Worm (Caenorhabditis elegans): ENCODE results near the gene sma-9.

The sma-9 gene

DNA sequence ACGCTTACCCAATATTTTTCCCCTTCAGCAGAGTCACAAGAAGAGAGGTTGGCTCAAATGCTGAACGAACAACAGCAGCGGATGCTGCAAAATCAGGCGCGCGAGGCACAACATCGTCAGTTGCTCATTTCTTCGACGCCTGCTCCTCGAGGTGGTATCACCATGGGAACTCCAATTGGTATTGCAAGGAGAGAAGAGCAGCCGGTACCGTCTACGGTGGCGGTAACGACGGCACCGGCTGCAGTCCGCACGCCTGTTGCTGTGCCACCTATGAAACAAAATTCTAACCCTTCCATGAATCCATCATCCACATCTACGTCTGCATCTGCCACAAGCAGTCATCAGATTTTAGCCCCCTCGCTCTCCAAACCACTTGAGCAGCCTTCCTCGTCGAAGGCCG is 5.8 kb downstream of the sma-9 start:
- TF ChIP-seq set-16 (GFP tag; IDR thresholded peaks at IDR 0.05) (peak; percentile 53; the same call in 1 of the 2 replicates), F44E2.7 (GFP tag; IDR thresholded peaks at IDR 0.05) (no peak), tag-97 (GFP tag; IDR thresholded peaks at IDR 0.05) (0 out of 2 replicates have a peak, but pooled peaks have one; percentile 17), egl-43 (GFP tag; IDR thresholded peaks at IDR 0.05) (0 out of 2 replicates have a peak, but pooled peaks have one; percentile 50), ZK546.5 (tag; optimal IDR thresholded peaks at IDR 0.05) (no peak), aha-1 (tag) (peak; percentile 17), unc-62 (GFP tag; optimal IDR thresholded peaks at IDR 0.05 in 1 of 2) (peak in 1 of 2 experiments; percentile 26), unc-62 (tag; optimal IDR thresholded peaks at IDR 0.05) (no peak)

DNA sequence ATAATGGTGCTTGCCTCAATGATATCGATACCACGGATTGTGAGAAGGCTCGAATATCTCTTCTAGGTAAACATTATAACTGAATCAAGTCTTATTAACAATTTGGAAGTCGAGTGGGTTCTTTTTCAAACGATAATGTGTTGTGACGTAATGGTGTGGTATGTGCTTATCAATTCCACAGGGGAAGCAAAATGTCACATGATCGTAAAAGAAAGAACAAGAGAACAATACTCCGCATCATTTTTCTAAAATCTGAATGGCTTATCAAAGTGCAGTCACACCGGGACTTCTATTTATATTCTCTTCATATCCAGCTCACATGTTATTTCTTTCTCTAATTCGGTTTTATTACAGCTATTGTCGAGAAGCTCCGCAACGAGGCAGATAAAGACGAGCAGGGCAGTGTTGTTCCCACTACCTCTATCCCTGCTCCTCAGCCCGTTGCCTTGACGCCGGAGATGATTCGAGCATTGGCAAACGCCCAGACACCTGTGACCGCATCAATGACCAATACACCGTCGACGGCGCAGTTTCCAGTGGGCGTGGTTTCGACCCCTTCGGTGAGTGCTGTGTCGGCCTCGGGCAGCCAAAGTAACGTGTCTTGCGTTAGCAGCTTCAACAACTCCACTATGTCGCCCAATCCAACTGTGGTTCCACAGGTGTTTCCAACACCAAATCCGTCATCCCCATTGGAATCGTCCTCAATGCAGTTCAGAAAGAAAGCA is 11.6 kb downstream of the sma-9 start:
- TF ChIP-seq ztf-11 (tag; optimal IDR thresholded peaks at IDR 0.05) (no peak), hlh-11 (tag; optimal IDR thresholded peaks at IDR 0.05) (peak; percentile 52), tag-97 (GFP tag; IDR thresholded peaks at IDR 0.05) (0 out of 2 replicates have a peak, but pooled peaks have one; percentile 70), attf-4 (tag; optimal IDR thresholded peaks at IDR 0.05) (no peak), set-16 (GFP tag; IDR thresholded peaks at IDR 0.05) (peak; percentile 60), lsy-2 (tag; optimal IDR thresholded peaks at IDR 0.05) (no peak), nhr-28 (tag; optimal IDR thresholded peaks at IDR 0.05) (peak; percentile 40), dmd-6 (GFP tag; IDR thresholded peaks at IDR 0.05) (peak; percentile 35), daf-16 (GFP tag; optimal IDR thresholded peaks at IDR 0.05) (no peak), daf-16 (tag; optimal IDR thresholded peaks at IDR 0.05) (peak; percentile 50), dve-1 (tag; optimal IDR thresholded peaks at IDR 0.05; ENCODE audit: insufficient read depth) (peak; percentile 56), egl-43 (GFP tag; IDR thresholded peaks at IDR 0.05) (peak; percentile 71), nhr-111 (GFP tag; optimal IDR thresholded peaks at IDR 0.05) (peak; percentile 16), mep-1 (tag; optimal IDR thresholded peaks at IDR 0.05) (peak; percentile 3), aha-1 (tag) (peak; percentile 92), pqm-1 (tag; optimal IDR thresholded peaks at IDR 0.05) (peak; percentile 45), nhr-10 (tag; optimal IDR thresholded peaks at IDR 0.05) (no peak), saeg-2 (GFP tag; IDR thresholded peaks at IDR 0.05) (0 out of 2 replicates have a peak, but pooled peaks have one; percentile 44), hif-1 (tag; optimal IDR thresholded peaks at IDR 0.05) (no peak), dmd-9 (GFP tag; IDR thresholded peaks at IDR 0.05) (0 out of 2 replicates have a peak, but pooled peaks have one; percentile 20), mes-2 (tag; optimal IDR thresholded peaks at IDR 0.05; ENCODE audit: poor library complexity, severe bottlenecking) (peak; percentile 2), hlh-30 (tag; optimal IDR thresholded peaks at IDR 0.05; ENCODE audit: insufficient read depth) (peak; percentile 63), rbr-2 (tag; optimal IDR thresholded peaks at IDR 0.05) (peak; percentile 3)

DNA sequence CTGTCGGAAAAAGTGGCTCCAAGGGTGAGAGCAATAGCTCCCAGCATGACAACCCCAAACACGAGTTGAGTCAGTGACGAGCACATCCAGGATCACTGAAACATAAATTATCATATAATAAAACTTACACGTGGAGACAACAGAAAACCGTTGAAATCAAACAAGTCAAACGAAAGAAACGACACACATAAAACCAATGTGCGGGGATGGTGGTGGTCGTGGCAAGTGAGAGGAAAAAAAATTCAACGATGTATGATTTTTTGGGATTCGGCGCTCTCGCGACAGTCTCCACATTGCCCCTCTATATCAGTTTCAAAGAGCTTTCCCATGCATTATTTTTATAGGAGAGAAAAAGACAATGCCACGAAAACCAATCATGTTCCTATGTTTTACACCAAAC is 14.7 kb downstream of the sma-9 start, which contains the start of gene clc-4:
TSS of gene clc-4 (minus strand) at position 101 of the 400 bp plus-strand sequence.
- TF ChIP-seq lin-39 (tag; optimal IDR thresholded peaks at IDR 0.05) (no peak), zip-2 (tag; optimal IDR thresholded peaks at IDR 0.05) (no peak), aha-1 (tag) (no peak), ceh-82 (tag; optimal IDR thresholded peaks at IDR 0.05) (no peak), ceh-20 (GFP tag; IDR thresholded peaks at IDR 0.05) (no peak), lin-13 (GFP tag; optimal IDR thresholded peaks at IDR 0.05) (no peak), mxl-2 (GFP tag; conservative IDR thresholded peaks at IDR 0.05) (no peak), lsy-2 (tag; optimal IDR thresholded peaks at IDR 0.05) (no peak), zag-1 (tag; optimal IDR thresholded peaks at IDR 0.05) (no peak), madf-5 (GFP tag; IDR thresholded peaks at IDR 0.05) (no peak), pha-4 (GFP tag; IDR thresholded peaks at IDR 0.05) (no peak), pha-4 (tag; optimal IDR thresholded peaks at IDR 0.05) (no peak), saeg-2 (GFP tag; IDR thresholded peaks at IDR 0.05) (no peak), hif-1 (tag; optimal IDR thresholded peaks at IDR 0.05) (no peak), zip-11 (GFP tag; IDR thresholded peaks at IDR 0.05) (no peak), gei-8 (GFP tag; optimal IDR thresholded peaks at IDR 0.05) (no peak), jun-1 (tag; optimal IDR thresholded peaks at IDR 0.05) (no peak), unc-39 (tag; optimal IDR thresholded peaks at IDR 0.05) (no peak)
